Fruit fly (Drosophila melanogaster): ENCODE data around the gene CG17261.

CG17261 gene

DNA sequence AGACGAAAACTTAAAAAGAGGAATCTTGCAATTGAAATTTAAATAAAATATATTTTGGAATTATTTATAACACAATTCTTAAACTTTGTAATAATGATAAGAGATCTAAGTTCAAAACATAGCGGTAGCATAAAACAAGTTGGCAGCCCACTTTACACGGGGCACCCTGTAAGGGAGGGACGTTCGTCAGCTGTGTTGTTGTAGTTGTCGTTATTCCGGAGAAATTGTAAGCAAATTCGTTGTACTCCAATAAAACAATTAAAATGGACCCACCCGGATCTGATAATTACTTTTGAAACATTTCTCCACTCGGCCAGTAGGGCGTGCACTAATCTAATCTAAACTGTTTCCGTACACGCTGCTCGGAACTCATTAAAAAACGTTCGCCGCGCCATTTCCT, 12.0 kb upstream of the CG17261 start, which contains the start of gene GABPI (continued):
- TF ChIP-seq pfk (GFP tag; optimal IDR thresholded peaks at IDR 0.05) (peak; percentile 1), HmgD (GFP tag; optimal IDR thresholded peaks at IDR 0.05) (no peak), Meics (GFP tag; optimal IDR thresholded peaks at IDR 0.05) (peak; percentile 25), Kr (GFP tag; optimal IDR thresholded peaks at IDR 0.05) (no peak), CG1603 (tag; optimal IDR thresholded peaks at IDR 0.05) (peak; percentile 29), CG13287 (GFP tag; IDR thresholded peaks at IDR 0.05; ENCODE audit: partially characterized antibody) (peak; percentile 35; the same call in 1 of the 2 replicates), MESR4 (GFP tag; optimal IDR thresholded peaks at IDR 0.05) (peak; percentile 44), fd102C (GFP tag; optimal IDR thresholded peaks at IDR 0.05) (peak; percentile 24), Rx (GFP tag; IDR thresholded peaks at IDR 0.05) (no peak), pzg (GFP tag; optimal IDR thresholded peaks at IDR 0.05) (peak; percentile 56), eve (GFP tag; optimal IDR thresholded peaks at IDR 0.05) (no peak), cad (GFP tag; optimal IDR thresholded peaks at IDR 0.05) (peak; percentile 50), sqz (GFP tag; optimal IDR thresholded peaks at IDR 0.05) (no peak), onecut (GFP tag; IDR thresholded peaks at IDR 0.05) (peak; percentile 67), CG17912 (GFP tag; optimal IDR thresholded peaks at IDR 0.05) (peak; percentile 0), nom (GFP tag; optimal IDR thresholded peaks at IDR 0.05) (peak; percentile 31), CG42726 (GFP tag; IDR thresholded peaks at IDR 0.05; ENCODE audit: partially characterized antibody) (peak; percentile 63; the same call in 1 of the 2 replicates), CG34422 (GFP tag; IDR thresholded peaks at IDR 0.05) (peak; percentile 76; the same call in 2 of the 3 replicates), NfI (GFP tag; optimal IDR thresholded peaks at IDR 0.05) (peak; percentile 59), CG4707 (GFP tag; optimal IDR thresholded peaks at IDR 0.05) (peak; percentile 19), Dp (GFP tag; optimal IDR thresholded peaks at IDR 0.05) (peak; percentile 86), nmo (GFP tag; optimal IDR thresholded peaks at IDR 0.05) (peak; percentile 12), CG18262 (tag; optimal IDR thresholded peaks at IDR 0.05) (no peak), Myb (GFP tag; optimal IDR thresholded peaks at IDR 0.05) (peak; percentile 63), slp2 (GFP tag; optimal IDR thresholded peaks at IDR 0.05) (no peak), HmgZ (tag; optimal IDR thresholded peaks at IDR 0.05) (peak; percentile 55), Aef1 (GFP tag; IDR thresholded peaks at IDR 0.05) (peak; percentile 46; the same call in 1 of the 3 replicates), Xrp1 (GFP tag; IDR thresholded peaks at IDR 0.05) (0 out of 2 replicates have a peak, but pooled peaks have one; percentile 13), chn (GFP tag; optimal IDR thresholded peaks at IDR 0.05) (no peak), CG4617 (GFP tag; optimal IDR thresholded peaks at IDR 0.05; ENCODE audit: borderline replicate concordance) (peak; percentile 35), zfh1 (GFP tag; IDR thresholded peaks at IDR 0.05) (0 out of 3 replicates have a peak, but pooled peaks have one; percentile 26), Dref (GFP tag; IDR thresholded peaks at IDR 0.05) (peak; percentile 37), CG32532 (GFP tag; IDR thresholded peaks at IDR 0.05) (peak; percentile 44; the same call in 1 of the 2 replicates), CG1233 (GFP tag; optimal IDR thresholded peaks at IDR 0.05) (peak; percentile 15), trem (tag; optimal IDR thresholded peaks at IDR 0.05) (peak; percentile 99), CG14710 (tag; optimal IDR thresholded peaks at IDR 0.05) (peak; percentile 9), CG13424 (tag; optimal IDR thresholded peaks at IDR 0.05) (peak; percentile 11), CG1024 (GFP tag; IDR thresholded peaks at IDR 0.05) (0 out of 2 replicates have a peak, but pooled peaks have one; percentile 15), CG9215 (GFP tag; IDR thresholded peaks at IDR 0.05) (no peak), MBD-R2 (GFP tag; IDR thresholded peaks at IDR 0.05) (peak; percentile 85), CG11093 (GFP tag; IDR thresholded peaks at IDR 0.05) (no peak), CHES-1-like (GFP tag; optimal IDR thresholded peaks at IDR 0.05) (peak; percentile 6), Ets97D (GFP tag; optimal IDR thresholded peaks at IDR 0.05) (peak; percentile 24), CG33557 (GFP tag; optimal IDR thresholded peaks at IDR 0.05) (peak; percentile 21), ci (GFP tag; IDR thresholded peaks at IDR 0.05) (peak; percentile 76), Med (GFP tag) (peak; percentile 52), lilli (GFP tag; optimal IDR thresholded peaks at IDR 0.05) (peak; percentile 18), grn (GFP tag; optimal IDR thresholded peaks at IDR 0.05) (peak; percentile 93)
